Worm (Caenorhabditis elegans) whole organism, L3 larva: ENCODE measurements around the gene mip-2.

Source experiments
- ceh-82 ChIP-seq: fragments of 150-350 bp; optimal IDR thresholded peaks from 2 replicates; lab custom pipeline; 2014; ENCODE audit warnings: missing biosample characterization, missing genetic modification characterization
- elt-3 ChIP-seq, 3 experiments: fragments of 150-350 bp in 1 of 3; sonication (generic microtip) in 2 of 3; optimal IDR thresholded peaks; 2 replicates in 2 of 3; 4 replicates in 1 of 3; lab custom pipeline; 2014 to 2017; ENCODE audit warnings: missing biosample characterization in 3 of 3, missing genetic modification characterization in 3 of 3
- fkh-10 ChIP-seq: sonication (generic microtip); optimal IDR thresholded peaks from 2 replicates; lab custom pipeline; 2017; ENCODE audit warnings: missing biosample characterization, missing genetic modification reagents, missing genetic modification characterization
- fkh-2 ChIP-seq: fragments of 150-350 bp; optimal IDR thresholded peaks from 2 replicates; lab custom pipeline; 2014; ENCODE audit warnings: missing biosample characterization, missing genetic modification reagents, missing genetic modification characterization
- lin-39 ChIP-seq: fragments of 150-350 bp; optimal IDR thresholded peaks from 2 replicates; lab custom pipeline; 2018; ENCODE audit warnings: missing biosample characterization, missing genetic modification reagents, missing genetic modification characterization
- mdl-1 ChIP-seq: fragments of 150-350 bp; optimal IDR thresholded peaks from 2 replicates; lab custom pipeline; 2014; ENCODE audit warnings: missing biosample characterization, missing genetic modification characterization
- nhr-11 ChIP-seq: fragments of 150-350 bp; optimal IDR thresholded peaks from 2 replicates; lab custom pipeline; 2014; ENCODE audit warnings: missing biosample characterization, missing genetic modification characterization
- nhr-23 ChIP-seq: fragments of 150-350 bp; optimal IDR thresholded peaks from 2 replicates; lab custom pipeline; 2014; ENCODE audit warnings: missing biosample characterization, missing genetic modification reagents, missing genetic modification characterization
- nhr-25 ChIP-seq: sonication (generic microtip); optimal IDR thresholded peaks from 2 replicates; lab custom pipeline; 2017; ENCODE audit warnings: missing biosample characterization, missing genetic modification characterization
- nhr-43 ChIP-seq: sonication (generic microtip); optimal IDR thresholded peaks from 2 replicates; lab custom pipeline; 2016; ENCODE audit warnings: mild to moderate bottlenecking, missing genetic modification characterization, missing compliant biosample characterization; ENCODE audit not compliant: poor library complexity, severe bottlenecking
- pha-4 ChIP-seq: fragments of 150-350 bp; optimal IDR thresholded peaks from 2 replicates; lab custom pipeline; 2014; ENCODE audit warnings: missing biosample characterization, missing genetic modification reagents, missing genetic modification characterization
- snpc-4 ChIP-seq: fragments of 150-350 bp; optimal IDR thresholded peaks from 2 replicates; lab custom pipeline; 2014; ENCODE audit warnings: missing biosample characterization, missing genetic modification characterization
- tbx-2 ChIP-seq: sonication (generic microtip); optimal IDR thresholded peaks from 2 replicates; lab custom pipeline; 2016; ENCODE audit warnings: mild to moderate bottlenecking, missing genetic modification characterization, missing compliant biosample characterization
- ztf-4 ChIP-seq: fragments of 150-350 bp; optimal IDR thresholded peaks from 2 replicates; lab custom pipeline; 2014; ENCODE audit warnings: missing biosample characterization, missing genetic modification characterization

ce11 chrV:13657841-13658338 is 13.9 kb downstream of the mip-2 start:
- TF ChIP-seq fkh-2 (tag; lab: Kevin White, UChicago) (no peak), nhr-43 (tag; lab: Kevin White, UChicago) (peak; percentile 36), nhr-25 (no peak), ztf-4 (tag; lab: Kevin White, UChicago) (no peak), elt-3 (tag; optimal IDR thresholded peaks at IDR 0.05; lab: Kevin White, UChicago) (no peak), nhr-11 (tag; lab: Kevin White, UChicago) (no peak), pha-4 (tag; lab: Kevin White, UChicago) (no peak), tbx-2 (tag; lab: Kevin White, UChicago) (no peak), fkh-10 (GFP tag; lab: Kevin White, UChicago) (no peak), lin-39 (tag; lab: Kevin White, UChicago) (peak; percentile 72), nhr-23 (tag; lab: Kevin White, UChicago) (no peak), ceh-82 (tag; lab: Kevin White, UChicago) (no peak), snpc-4 (tag; lab: Kevin White, UChicago) (no peak), mdl-1 (no peak)
